Fruit fly (Drosophila melanogaster) Kc167 (cell line): ENCODE data around the gene dpr18.

Source experiments
- Myc ChIP-seq: fragments of >200 bp; optimal IDR thresholded peaks from 2 replicates; lab custom pipeline; 2017; ENCODE audit warnings: missing external identifiers
- psq ChIP-seq: fragments of >200 bp; optimal IDR thresholded peaks from 2 replicates; lab custom pipeline; 2017; ENCODE audit warnings: missing external identifiers
- ttk ChIP-seq: sonication (Bioruptor generic); optimal IDR thresholded peaks from 2 replicates; lab custom pipeline; 2017; ENCODE audit warnings: missing external identifiers

DNA sequence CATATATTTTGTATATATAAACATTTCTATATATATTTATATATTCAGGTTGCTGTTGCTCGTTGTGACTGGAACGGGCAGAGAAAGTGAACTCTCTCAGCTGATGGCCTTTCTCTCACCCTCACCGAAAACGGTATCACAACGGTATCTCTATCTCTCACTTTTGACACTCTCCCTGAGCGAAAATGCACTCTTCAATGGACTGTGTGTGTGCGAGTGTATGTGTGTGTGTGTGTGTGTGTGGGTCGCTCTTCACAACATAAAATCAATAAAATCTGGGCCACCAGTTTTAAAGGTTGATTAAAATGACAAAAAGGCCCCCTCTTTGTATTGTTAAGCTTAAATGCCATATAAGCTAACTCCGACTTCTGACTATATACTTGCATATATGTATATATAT, 24.0 kb downstream of the dpr18 start:
- TF ChIP-seq ttk (lab: Kevin White, UChicago) (no peak), Myc (lab: Kevin White, UChicago) (no peak), psq (no peak)
